Fruit fly (Drosophila melanogaster): ENCODE measurements around the gene Afti.

Afti gene

dm6 chr3R:14286320-14287190 is 39.9 kb downstream of the Afti start, which contains the start of gene trx (continued):
- TF ChIP-seq tap (tag; optimal IDR thresholded peaks at IDR 0.05) (no peak), TFAM (GFP tag; optimal IDR thresholded peaks at IDR 0.05) (no peak), BEAF-32 (GFP tag; optimal IDR thresholded peaks at IDR 0.05) (peak; percentile 47), gt (GFP tag; IDR thresholded peaks at IDR 0.05) (no peak), E2f1 (GFP tag; IDR thresholded peaks at IDR 0.05) (no peak), HLHmδ (GFP tag; optimal IDR thresholded peaks at IDR 0.05) (no peak), sens (GFP tag) (peak; percentile 80), danr (GFP tag; IDR thresholded peaks at IDR 0.05) (no peak), dati (GFP tag; IDR thresholded peaks at IDR 0.05) (no peak), Ravus (GFP tag; IDR thresholded peaks at IDR 0.05) (no peak), Dbx (GFP tag; IDR thresholded peaks at IDR 0.05) (no peak), CG4424 (GFP tag; optimal IDR thresholded peaks at IDR 0.05) (no peak), CG4404 (GFP tag; IDR thresholded peaks at IDR 0.05) (no peak), mld (GFP tag; IDR thresholded peaks at IDR 0.05; ENCODE audit: partially characterized antibody) (no peak), CG1529 (GFP tag; optimal IDR thresholded peaks at IDR 0.05) (no peak), Drgx (GFP tag; IDR thresholded peaks at IDR 0.05) (no peak), Hmx (GFP tag; optimal IDR thresholded peaks at IDR 0.05) (no peak), klu (GFP tag; IDR thresholded peaks at IDR 0.05) (no peak), CG8924 (tag; optimal IDR thresholded peaks at IDR 0.05) (peak; percentile 63), CG2199 (GFP tag; IDR thresholded peaks at IDR 0.05) (no peak), Neu2 (GFP tag; optimal IDR thresholded peaks at IDR 0.05; ENCODE audit: borderline replicate concordance) (no peak), CTCF (GFP tag; optimal IDR thresholded peaks at IDR 0.05) (peak; percentile 71), zfh2 (GFP tag; optimal IDR thresholded peaks at IDR 0.05) (peak; percentile 4), CG7963 (GFP tag; IDR thresholded peaks at IDR 0.05; ENCODE audit: partially characterized antibody) (no peak), CG2889 (GFP tag; IDR thresholded peaks at IDR 0.05) (no peak), knrl (GFP tag; IDR thresholded peaks at IDR 0.05; ENCODE audit: partially characterized antibody) (no peak), Ets97D (GFP tag; optimal IDR thresholded peaks at IDR 0.05) (peak; percentile 81), NK7.1 (GFP tag; optimal IDR thresholded peaks at IDR 0.05) (no peak), nerfin-1 (tag; optimal IDR thresholded peaks at IDR 0.05) (peak; percentile 90), tgo (GFP tag; IDR thresholded peaks at IDR 0.05) (no peak), odd (GFP tag; optimal IDR thresholded peaks at IDR 0.05) (no peak), lmd (GFP tag; IDR thresholded peaks at IDR 0.05) (no peak), NFAT (GFP tag; IDR thresholded peaks at IDR 0.05) (no peak), lov (optimal IDR thresholded peaks at IDR 0.05) (no peak), lov (GFP tag; IDR thresholded peaks at IDR 0.05) (no peak), CG31224 (GFP tag; IDR thresholded peaks at IDR 0.05) (no peak), CHES-1-like (GFP tag; optimal IDR thresholded peaks at IDR 0.05) (no peak), Abd-B (GFP tag; optimal IDR thresholded peaks at IDR 0.05) (peak; percentile 87), scrt (GFP tag; optimal IDR thresholded peaks at IDR 0.05) (no peak), Vsx1 (GFP tag; optimal IDR thresholded peaks at IDR 0.05) (peak; percentile 9), luna (GFP tag; optimal IDR thresholded peaks at IDR 0.05) (no peak), Rfx (GFP tag; IDR thresholded peaks at IDR 0.05) (no peak), D (optimal IDR thresholded peaks at IDR 0.05) (no peak), D (GFP tag; optimal IDR thresholded peaks at IDR 0.05) (no peak), en (GFP tag; optimal IDR thresholded peaks at IDR 0.05) (no peak), MESR4 (GFP tag; optimal IDR thresholded peaks at IDR 0.05) (peak; percentile 96), CG10267 (tag; optimal IDR thresholded peaks at IDR 0.05) (peak; percentile 66), CG17829 (tag; optimal IDR thresholded peaks at IDR 0.05) (peak; percentile 37), CG8388 (GFP tag; optimal IDR thresholded peaks at IDR 0.05) (no peak), shn (GFP tag; optimal IDR thresholded peaks at IDR 0.05) (no peak), pfk (GFP tag; optimal IDR thresholded peaks at IDR 0.05) (no peak), grau (tag; optimal IDR thresholded peaks at IDR 0.05) (no peak)

Data from whole organism, embryonic.